Worm (Caenorhabditis elegans) whole organism, L2 larva: ENCODE results near the gene npr-12.

Experiments
- C34F6.9 ChIP-seq: fragments of 150-350 bp; optimal IDR thresholded peaks from 2 replicates; lab custom pipeline; 2014; ENCODE audit warnings: missing biosample characterization, missing genetic modification characterization
- F13H6.1 ChIP-seq: sonication (generic microtip); optimal IDR thresholded peaks from 2 replicates; lab custom pipeline; 2016; ENCODE audit warnings: missing genetic modification characterization, missing compliant biosample characterization
- R02D3.7 ChIP-seq: fragments of 150-350 bp; optimal IDR thresholded peaks from 2 replicates; lab custom pipeline; 2014; ENCODE audit warnings: missing biosample characterization, missing genetic modification characterization
- Y55F3AM.14 ChIP-seq: fragments of 200-800 bp; sonication (Bioruptor generic); optimal IDR thresholded peaks from 2 replicates; lab custom pipeline; 2018; ENCODE audit warnings: mild to moderate bottlenecking, missing genetic modification characterization, missing compliant biosample characterization
- ZK546.5 ChIP-seq: sonication (generic microtip); optimal IDR thresholded peaks from 2 replicates; lab custom pipeline; 2017; ENCODE audit warnings: missing biosample characterization, missing genetic modification characterization
- alr-1 ChIP-seq: fragments of 150-350 bp; optimal IDR thresholded peaks from 2 replicates; lab custom pipeline; 2014; ENCODE audit warnings: missing biosample characterization, missing genetic modification characterization
- ama-1 ChIP-seq: fragments of 150-350 bp; optimal IDR thresholded peaks from 2 replicates; lab custom pipeline; 2018; ENCODE audit warnings: inconsistent platforms
- ceh-82 ChIP-seq: fragments of 150-350 bp; optimal IDR thresholded peaks from 2 replicates; lab custom pipeline; 2014; ENCODE audit warnings: missing biosample characterization, missing genetic modification characterization
- crh-2 ChIP-seq: sonication (generic microtip); optimal IDR thresholded peaks from 2 replicates; lab custom pipeline; 2017; ENCODE audit warnings: missing biosample characterization, missing genetic modification characterization
- egl-27 ChIP-seq: sonication (generic microtip); optimal IDR thresholded peaks from 3 replicates; lab custom pipeline; 2017; ENCODE audit warnings: missing biosample characterization, missing genetic modification reagents, missing genetic modification characterization
- elt-1 ChIP-seq: fragments of 150-350 bp; optimal IDR thresholded peaks from 2 replicates; lab custom pipeline; 2014; ENCODE audit warnings: missing biosample characterization, missing genetic modification characterization
- elt-3 ChIP-seq: sonication (generic microtip); optimal IDR thresholded peaks from 2 replicates; lab custom pipeline; 2017; ENCODE audit warnings: missing biosample characterization, missing genetic modification characterization
- lin-13 ChIP-seq: fragments of 150-350 bp; optimal IDR thresholded peaks from 2 replicates; lab custom pipeline; 2014; ENCODE audit warnings: missing biosample characterization, missing genetic modification reagents, missing genetic modification characterization
- nhr-10 ChIP-seq: sonication (generic microtip); optimal IDR thresholded peaks from 2 replicates; lab custom pipeline; 2017; ENCODE audit warnings: missing biosample characterization, missing genetic modification characterization
- nhr-11 ChIP-seq: fragments of 150-350 bp; optimal IDR thresholded peaks from 2 replicates; lab custom pipeline; 2014; ENCODE audit warnings: missing biosample characterization, missing genetic modification characterization
- nhr-12 ChIP-seq: fragments of 150-350 bp; optimal IDR thresholded peaks from 2 replicates; lab custom pipeline; 2014; ENCODE audit warnings: missing biosample characterization, missing genetic modification characterization
- nhr-21 ChIP-seq: fragments of 150-350 bp; optimal IDR thresholded peaks from 2 replicates; lab custom pipeline; 2014; ENCODE audit warnings: missing biosample characterization, missing genetic modification characterization
- nhr-237 ChIP-seq: fragments of 150-350 bp; optimal IDR thresholded peaks from 2 replicates; lab custom pipeline; 2014; ENCODE audit warnings: missing biosample characterization, missing genetic modification characterization
- nhr-25 ChIP-seq: fragments of 150-350 bp; sonication (generic microtip); optimal IDR thresholded peaks from 3 replicates; lab custom pipeline; 2014; ENCODE audit warnings: missing biosample characterization, missing genetic modification characterization
- nhr-6 ChIP-seq: fragments of 150-350 bp; optimal IDR thresholded peaks from 2 replicates; lab custom pipeline; 2014; ENCODE audit warnings: missing biosample characterization, missing genetic modification characterization
- sma-9 ChIP-seq, 2 experiments: fragments of 150-350 bp in 1 of 2; sonication (generic microtip) in 1 of 2; optimal IDR thresholded peaks; 2 replicates each; lab custom pipeline; 2014 to 2016; ENCODE audit warnings: missing genetic modification characterization in 2 of 2, mild to moderate bottlenecking in 1 of 2, missing biosample characterization in 1 of 2, missing compliant biosample characterization in 1 of 2, missing genetic modification reagents in 1 of 2, moderate library complexity in 1 of 2
- snpc-4 ChIP-seq: fragments of 150-350 bp; optimal IDR thresholded peaks from 2 replicates; lab custom pipeline; 2014; ENCODE audit warnings: missing biosample characterization, missing genetic modification characterization
- unc-39 ChIP-seq: fragments of 150-350 bp; optimal IDR thresholded peaks from 2 replicates; lab custom pipeline; 2014; ENCODE audit warnings: missing biosample characterization, missing genetic modification characterization
- unc-55 ChIP-seq: fragments of 150-350 bp; sonication (generic microtip); optimal IDR thresholded peaks from 3 replicates; lab custom pipeline; 2014; ENCODE audit warnings: missing biosample characterization, missing genetic modification reagents, missing genetic modification characterization
- unc-62 ChIP-seq: fragments of 150-350 bp; optimal IDR thresholded peaks from 2 replicates; lab custom pipeline; 2014; ENCODE audit warnings: missing biosample characterization, missing genetic modification reagents, missing genetic modification characterization
- zag-1 ChIP-seq: fragments of 150-350 bp; optimal IDR thresholded peaks from 2 replicates; lab custom pipeline; 2014; ENCODE audit warnings: missing biosample characterization, missing genetic modification characterization
- ztf-1 ChIP-seq: fragments of 200-800 bp; sonication (Bioruptor generic); conservative IDR thresholded peaks from 2 replicates; pipeline ENCODE4 v1.3.6; 2022; ENCODE audit warnings: missing genetic modification characterization, missing compliant biosample characterization
- ztf-11 ChIP-seq: sonication (generic microtip); optimal IDR thresholded peaks from 2 replicates; lab custom pipeline; 2017; ENCODE audit warnings: missing biosample characterization, missing genetic modification characterization
- ztf-4 ChIP-seq: fragments of 150-350 bp; optimal IDR thresholded peaks from 2 replicates; lab custom pipeline; 2014; ENCODE audit warnings: missing biosample characterization, missing genetic modification characterization

npr-12 gene

DNA sequence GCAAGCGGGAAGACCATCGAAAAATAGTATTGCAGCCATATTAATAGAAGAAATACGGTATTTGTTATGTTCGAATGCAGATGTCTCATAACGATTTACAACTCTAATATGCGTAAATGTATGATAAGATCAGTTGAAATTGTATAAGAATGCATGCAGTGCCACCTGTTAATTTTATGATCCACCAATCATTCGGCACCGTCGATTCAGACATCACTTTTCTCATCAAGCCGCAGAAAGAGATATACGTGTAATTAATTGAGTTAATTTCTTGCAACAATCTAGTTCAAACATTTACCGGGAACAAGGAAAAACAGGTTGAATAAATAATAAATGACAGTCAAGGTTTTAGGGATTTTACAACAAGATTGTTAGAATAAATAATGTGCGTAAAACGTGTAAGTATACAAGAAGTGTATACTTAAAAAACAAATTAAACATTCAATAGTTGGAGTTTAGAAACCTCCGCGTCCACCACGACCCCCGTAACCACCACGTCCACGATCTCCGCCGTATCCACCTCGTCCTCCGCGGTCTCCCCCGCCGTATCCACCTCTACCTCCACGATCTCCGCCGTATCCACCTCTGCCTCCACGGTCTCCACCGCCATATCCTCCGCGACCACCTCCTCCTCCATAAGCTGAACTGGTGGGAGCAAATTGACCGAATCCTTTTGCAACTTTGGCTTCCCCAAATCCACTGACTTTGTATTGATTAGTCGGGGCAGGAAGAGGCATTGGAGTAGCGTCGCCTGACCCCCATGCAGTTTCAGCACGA lies 36.9 kb upstream of the npr-12 start:
- TF ChIP-seq zag-1 (tag; lab: Kevin White, UChicago) (no peak), crh-2 (tag; lab: Kevin White, UChicago) (no peak), alr-1 (tag; lab: Kevin White, UChicago) (no peak)

DNA sequence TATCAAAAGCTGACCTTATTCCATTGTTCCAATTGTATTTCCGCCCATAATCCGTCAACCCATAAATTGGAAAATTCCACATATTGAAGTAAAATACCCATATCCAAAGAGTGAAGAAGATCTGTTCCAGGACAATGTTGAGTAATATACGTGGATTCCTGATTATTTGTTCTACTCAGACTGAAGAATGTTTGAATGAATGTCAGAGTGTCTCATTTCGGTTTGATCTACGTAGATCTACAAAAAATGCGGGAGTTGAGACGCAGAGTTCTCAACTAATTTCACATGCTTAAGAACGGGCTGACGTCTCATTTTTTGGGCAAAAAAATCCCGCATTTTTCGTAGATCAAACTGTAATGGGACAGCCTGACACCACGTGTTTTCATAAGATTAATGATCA lies 35.0 kb upstream of the npr-12 start, which contains the start of gene nhr-249:
nhr-249 (minus strand) TSS at position 101 of the 400 bp plus-strand sequence.
- TF ChIP-seq nhr-10 (tag; lab: Kevin White, UChicago): no peak

DNA sequence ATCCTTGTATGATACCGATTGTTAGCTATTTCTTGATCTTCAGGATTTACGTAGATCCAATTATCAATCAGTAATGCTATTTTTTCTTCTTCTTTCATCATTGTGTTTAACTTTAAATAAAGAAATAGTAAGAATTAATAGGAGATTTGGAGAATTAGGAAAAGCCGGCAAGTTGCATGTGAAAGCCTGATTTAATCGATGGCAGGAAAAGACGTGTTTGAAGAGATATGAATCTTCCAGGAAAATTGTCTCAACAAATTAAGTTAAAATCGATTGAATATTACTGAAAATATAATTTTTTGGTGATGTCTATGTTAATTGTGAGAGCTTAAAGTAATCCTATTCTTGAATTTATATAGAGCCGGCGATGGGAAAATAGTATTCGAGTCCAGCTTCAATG lies 33.8 kb upstream of the npr-12 start, which contains the start of gene ZK381.62:
ZK381.62 (minus strand) TSS at position 101 of the 400 bp plus-strand sequence.
- no peak for TF ChIP-seq F13H6.1
- TF ChIP-seq egl-27 (tag; lab: Kevin White, UChicago): no peak
- TF ChIP-seq unc-39: no peak
- no peak for TF ChIP-seq C34F6.9
- TF ChIP-seq ama-1 (lab: Kevin White, UChicago): no peak
- TF ChIP-seq sma-9 (GFP tag; optimal IDR thresholded peaks at IDR 0.05; lab: Kevin White, UChicago): no peak
- TF ChIP-seq sma-9 (tag; optimal IDR thresholded peaks at IDR 0.05; lab: Kevin White, UChicago): no peak
- TF ChIP-seq zag-1 (tag; lab: Kevin White, UChicago): no peak
- TF ChIP-seq ceh-82: no peak
- TF ChIP-seq ztf-4 (tag; lab: Kevin White, UChicago): no peak
- no peak for TF ChIP-seq ztf-1 (GFP tag; lab: Robert Waterston, UW)
- no peak for TF ChIP-seq Y55F3AM.14 (GFP tag; lab: Kevin White, UChicago)

ce11 chrIV:6970271-6970670 lies 32.8 kb upstream of the npr-12 start, which contains the start of gene ZK381.8:
Gene ZK381.8 (minus strand): TSS chrIV:6970371.
- TF ChIP-seq ama-1 (lab: Kevin White, UChicago): no peak

DNA sequence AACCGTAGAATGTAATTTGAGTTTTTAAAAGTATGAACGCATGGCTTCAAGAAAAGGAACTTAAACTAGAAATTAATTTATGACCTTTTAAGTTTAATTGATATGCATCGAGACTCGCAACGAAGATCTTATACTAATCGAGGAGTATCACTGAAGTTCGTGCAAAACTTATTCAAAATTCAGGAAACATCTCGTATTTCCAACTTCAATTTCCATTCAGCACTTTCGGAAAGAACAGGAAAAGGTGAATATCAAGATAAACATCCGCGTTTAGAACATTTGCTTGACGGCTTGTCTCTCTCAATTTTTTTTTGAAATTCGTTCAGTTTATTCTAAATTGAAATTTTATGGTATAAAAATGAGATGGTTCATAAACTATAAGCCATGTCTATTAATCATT lies 27.7 kb upstream of the npr-12 start, which contains the start of gene ZK381.2:
ZK381.2 (plus strand) TSS at position 301 of the 400 bp plus-strand sequence.
- TF ChIP-seq nhr-12 (no peak), nhr-11 (tag; lab: Kevin White, UChicago) (no peak), snpc-4 (tag; lab: Kevin White, UChicago) (no peak), crh-2 (tag; lab: Kevin White, UChicago) (no peak), unc-55 (GFP tag; lab: Kevin White, UChicago) (no peak), nhr-237 (tag; lab: Kevin White, UChicago) (no peak), nhr-10 (tag; lab: Kevin White, UChicago) (no peak), nhr-6 (tag; lab: Kevin White, UChicago) (no peak), sma-9 (GFP tag; optimal IDR thresholded peaks at IDR 0.05; lab: Kevin White, UChicago) (no peak), sma-9 (tag; optimal IDR thresholded peaks at IDR 0.05; lab: Kevin White, UChicago) (no peak), nhr-25 (no peak), ztf-1 (GFP tag; lab: Robert Waterston, UW) (no peak), elt-3 (tag; lab: Kevin White, UChicago) (no peak), ztf-11 (no peak), nhr-21 (tag; lab: Kevin White, UChicago) (no peak), ZK546.5 (tag; lab: Kevin White, UChicago) (no peak), zag-1 (tag; lab: Kevin White, UChicago) (no peak)

DNA sequence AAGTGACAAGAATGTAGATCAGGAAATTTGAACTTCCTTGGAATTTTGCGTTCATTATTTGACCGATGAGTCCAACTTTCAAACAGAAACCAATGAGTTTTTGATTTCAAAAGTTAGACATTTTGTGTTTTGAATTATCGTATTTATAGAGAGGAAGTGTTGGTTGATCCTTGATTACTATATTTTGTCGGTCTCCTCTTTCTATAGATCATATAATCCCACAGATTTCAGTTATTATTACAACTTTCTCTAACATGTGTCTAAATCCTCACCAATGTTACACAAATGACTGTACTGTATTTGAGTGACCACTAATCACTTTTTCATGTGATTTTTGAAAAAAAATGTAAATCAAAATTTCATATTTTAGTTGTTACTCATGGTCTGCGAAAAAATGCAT lies 27.1 kb upstream of the npr-12 start, which contains the start of gene B0478.3:
B0478.3 (minus strand) TSS at position 101 of the 400 bp plus-strand sequence.
- TF ChIP-seq unc-55 (GFP tag; lab: Kevin White, UChicago) (no peak), F13H6.1 (no peak), C34F6.9 (no peak), unc-39 (no peak), nhr-11 (tag; lab: Kevin White, UChicago) (no peak), elt-1 (tag; lab: Kevin White, UChicago) (no peak), ama-1 (lab: Kevin White, UChicago) (no peak), unc-62 (GFP tag; lab: Kevin White, UChicago) (no peak), nhr-25 (no peak), nhr-237 (tag; lab: Kevin White, UChicago) (no peak), lin-13 (GFP tag; lab: Kevin White, UChicago) (no peak), R02D3.7 (no peak), zag-1 (tag; lab: Kevin White, UChicago) (no peak)
